Worm (Caenorhabditis elegans) whole organism, late embryonic: ENCODE data around the gene fbxl-2.

Experiments
- F13H6.1 ChIP-seq: sonication (generic microtip); optimal IDR thresholded peaks from 2 replicates; lab custom pipeline; 2016; ENCODE audit warnings: missing genetic modification characterization, missing compliant biosample characterization
- K09A11.1 ChIP-seq: sonication (generic microtip); optimal IDR thresholded peaks from 2 replicates; lab custom pipeline; 2017; ENCODE audit warnings: antibody characterized with exemption, mild to moderate bottlenecking, missing genetic modification characterization, missing compliant biosample characterization; ENCODE audit not compliant: insufficient read depth
- T23F11.4 ChIP-seq: fragments of 200-800 bp; sonication (Bioruptor generic); optimal IDR thresholded peaks from 2 replicates; lab custom pipeline; 2018; ENCODE audit warnings: mild to moderate bottlenecking, missing genetic modification characterization, missing compliant biosample characterization
- ama-1 ChIP-seq: fragments of 150-350 bp; optimal IDR thresholded peaks from 2 replicates; lab custom pipeline; 2014
- ceh-14 ChIP-seq: sonication (generic microtip); optimal IDR thresholded peaks from 2 replicates; lab custom pipeline; 2016; ENCODE audit warnings: missing genotype, missing genetic modification characterization, missing compliant biosample characterization
- ceh-22 ChIP-seq: sonication (generic microtip); optimal IDR thresholded peaks from 2 replicates; lab custom pipeline; 2017; ENCODE audit warnings: missing biosample characterization, missing genetic modification characterization
- ceh-24 ChIP-seq: sonication (generic microtip); optimal IDR thresholded peaks from 2 replicates; lab custom pipeline; 2016; ENCODE audit warnings: mild to moderate bottlenecking, missing genetic modification characterization, missing compliant biosample characterization
- ceh-30 ChIP-seq: fragments of 150-350 bp; optimal IDR thresholded peaks from 2 replicates; lab custom pipeline; 2014; ENCODE audit warnings: missing biosample characterization, missing genetic modification characterization
- ceh-31 ChIP-seq: sonication (generic microtip); optimal IDR thresholded peaks from 2 replicates; lab custom pipeline; 2016; ENCODE audit warnings: missing genetic modification characterization, missing compliant biosample characterization
- ceh-34 ChIP-seq: sonication (generic microtip); optimal IDR thresholded peaks from 2 replicates; lab custom pipeline; 2016; ENCODE audit warnings: mild to moderate bottlenecking, missing genetic modification characterization, missing compliant biosample characterization
- ceh-48 ChIP-seq: sonication (generic microtip); optimal IDR thresholded peaks from 2 replicates; lab custom pipeline; 2016; ENCODE audit warnings: missing genetic modification characterization, inconsistent platforms, missing compliant biosample characterization
- ceh-6 ChIP-seq: fragments of 200-800 bp; sonication (Bioruptor generic); optimal IDR thresholded peaks from 2 replicates; lab custom pipeline; 2018; ENCODE audit warnings: mild to moderate bottlenecking, missing genetic modification characterization, missing compliant biosample characterization
- ceh-9 ChIP-seq: sonication (generic microtip); optimal IDR thresholded peaks from 2 replicates; lab custom pipeline; 2016; ENCODE audit warnings: mild to moderate bottlenecking, missing genetic modification characterization, inconsistent platforms, missing compliant biosample characterization
- che-1 ChIP-seq: sonication (generic microtip); optimal IDR thresholded peaks from 2 replicates; lab custom pipeline; 2016; ENCODE audit warnings: mild to moderate bottlenecking, missing genetic modification characterization, missing compliant biosample characterization
- dve-1 ChIP-seq: sonication (generic microtip); optimal IDR thresholded peaks from 2 replicates; lab custom pipeline; 2017; ENCODE audit warnings: antibody characterized with exemption, mild to moderate bottlenecking, missing genetic modification characterization, missing compliant biosample characterization
- elt-2 ChIP-seq: sonication (generic microtip); optimal IDR thresholded peaks from 2 replicates; lab custom pipeline; 2016; ENCODE audit warnings: missing genetic modification reagents, missing genetic modification characterization, missing compliant biosample characterization
- ets-4 ChIP-seq: sonication (generic microtip); optimal IDR thresholded peaks from 2 replicates; lab custom pipeline; 2016; ENCODE audit warnings: missing genetic modification characterization, missing compliant biosample characterization
- fkh-10 ChIP-seq: fragments of 150-350 bp; optimal IDR thresholded peaks from 2 replicates; lab custom pipeline; 2014; ENCODE audit warnings: missing biosample characterization, missing genetic modification reagents, missing genetic modification characterization
- hlh-13 ChIP-seq: fragments of 200-800 bp; sonication (Bioruptor generic); optimal IDR thresholded peaks from 2 replicates; lab custom pipeline; 2018; ENCODE audit warnings: mild to moderate bottlenecking, missing genetic modification characterization, missing compliant biosample characterization
- hlh-15 ChIP-seq: sonication (generic microtip); optimal IDR thresholded peaks from 2 replicates; lab custom pipeline; 2016; ENCODE audit warnings: missing genetic modification characterization, missing compliant biosample characterization
- hlh-30 ChIP-seq: sonication (generic microtip); optimal IDR thresholded peaks from 2 replicates; lab custom pipeline; 2017; ENCODE audit warnings: antibody characterized with exemption, missing genetic modification characterization, missing compliant biosample characterization; ENCODE audit not compliant: insufficient read depth
- hlh-8 ChIP-seq: sonication (generic microtip); optimal IDR thresholded peaks from 2 replicates; lab custom pipeline; 2016; ENCODE audit warnings: missing genotype, missing genetic modification characterization, missing compliant biosample characterization
- lim-6 ChIP-seq: sonication (generic microtip); optimal IDR thresholded peaks from 2 replicates; lab custom pipeline; 2016; ENCODE audit warnings: missing genetic modification characterization, missing compliant biosample characterization
- lin-11 ChIP-seq: fragments of 200-800 bp; sonication (Bioruptor generic); optimal IDR thresholded peaks from 2 replicates; lab custom pipeline; 2018; ENCODE audit warnings: mild to moderate bottlenecking, missing genetic modification characterization, missing compliant biosample characterization
- madf-2 ChIP-seq: sonication (generic microtip); optimal IDR thresholded peaks from 2 replicates; lab custom pipeline; 2017; ENCODE audit warnings: missing genetic modification characterization, missing compliant biosample characterization
- mec-3 ChIP-seq: sonication (generic microtip); optimal IDR thresholded peaks from 2 replicates; lab custom pipeline; 2016; ENCODE audit warnings: borderline replicate concordance, missing genetic modification characterization, missing compliant biosample characterization
- nfya-1 ChIP-seq: sonication (generic microtip); optimal IDR thresholded peaks from 2 replicates; lab custom pipeline; 2017; ENCODE audit warnings: missing genetic modification characterization, mild to moderate bottlenecking, missing compliant biosample characterization, antibody characterized with exemption, moderate library complexity
- pag-3 ChIP-seq: sonication (generic microtip); optimal IDR thresholded peaks from 2 replicates; lab custom pipeline; 2016; ENCODE audit warnings: missing compliant biosample characterization, missing genetic modification characterization, borderline replicate concordance
- pat-9 ChIP-seq: fragments of 200-800 bp; sonication (Bioruptor generic); optimal IDR thresholded peaks from 2 replicates; lab custom pipeline; 2018; ENCODE audit warnings: mild to moderate bottlenecking, missing genetic modification characterization, moderate library complexity, missing compliant biosample characterization
- pax-1 ChIP-seq: fragments of 150-350 bp; optimal IDR thresholded peaks from 2 replicates; lab custom pipeline; 2014; ENCODE audit warnings: missing biosample characterization, missing genetic modification characterization
- pha-4 ChIP-seq: fragments of 150-350 bp; optimal IDR thresholded peaks from 2 replicates; lab custom pipeline; 2018; ENCODE audit warnings: missing biosample characterization, missing genetic modification reagents, missing genetic modification characterization
- pqm-1 ChIP-seq: sonication (generic microtip); optimal IDR thresholded peaks from 2 replicates; lab custom pipeline; 2016; ENCODE audit warnings: missing genetic modification characterization, missing compliant biosample characterization
- sox-2 ChIP-seq: fragments of 200-800 bp; sonication (Bioruptor generic); IDR thresholded peaks from 2 replicates; pipeline ENCODE4 v1.3.6; 2022; ENCODE audit warnings: missing genetic modification reagents, missing genetic modification characterization, missing compliant biosample characterization
- syd-9 ChIP-seq: sonication (generic microtip); optimal IDR thresholded peaks from 2 replicates; lab custom pipeline; 2016; ENCODE audit warnings: mild to moderate bottlenecking, missing genetic modification characterization, moderate library complexity, missing compliant biosample characterization
- tbx-2 ChIP-seq: sonication (generic microtip); optimal IDR thresholded peaks from 2 replicates; lab custom pipeline; 2016; ENCODE audit warnings: missing genetic modification characterization, missing compliant biosample characterization
- unc-3 ChIP-seq, 2 experiments: fragments of 200-800 bp in 1 of 2; sonication (Bioruptor generic) in 1 of 2; sonication (generic microtip) in 1 of 2; conservative IDR thresholded peaks in 1 of 2; optimal IDR thresholded peaks in 1 of 2; 2 replicates each; pipeline versions ENCODE4 v1.3.6 to Lab custom; 2016 to 2022; ENCODE audit warnings: missing compliant biosample characterization in 2 of 2, missing genetic modification characterization in 2 of 2, missing genetic modification reagents in 1 of 2
- unc-42 ChIP-seq: sonication (generic microtip); optimal IDR thresholded peaks from 2 replicates; lab custom pipeline; 2016; ENCODE audit warnings: missing genotype, missing genetic modification characterization, missing compliant biosample characterization
- unc-55 ChIP-seq: sonication (generic microtip); optimal IDR thresholded peaks from 2 replicates; lab custom pipeline; 2017; ENCODE audit warnings: missing biosample characterization, missing genetic modification reagents, missing genetic modification characterization
- unc-86 ChIP-seq: sonication (generic microtip); optimal IDR thresholded peaks from 2 replicates; lab custom pipeline; 2016; ENCODE audit warnings: missing genetic modification characterization, missing compliant biosample characterization
- zip-5 ChIP-seq: sonication (generic microtip); optimal IDR thresholded peaks from 2 replicates; lab custom pipeline; 2016; ENCODE audit warnings: missing genetic modification characterization, missing compliant biosample characterization

Gene fbxl-2

ce11 chrIII:4756983-4757382 is at the start of gene fbxl-2 (continued):
- TF ChIP-seq dve-1 (tag; lab: Kevin White, UChicago) = peak; percentile 89
- TF ChIP-seq ceh-9 (tag; lab: Kevin White, UChicago) = no peak
- peak; percentile 70 for TF ChIP-seq unc-3 (GFP tag; conservative IDR thresholded peaks at IDR 0.05; lab: Robert Waterston, UW)
- peak; percentile 49 for TF ChIP-seq unc-3 (tag; optimal IDR thresholded peaks at IDR 0.05; lab: Kevin White, UChicago)
- TF ChIP-seq F13H6.1 (tag; lab: Kevin White, UChicago) = peak; percentile 53
- TF ChIP-seq pqm-1 (tag; lab: Kevin White, UChicago) = peak; percentile 9
- peak; percentile 63 for TF ChIP-seq syd-9 (tag; lab: Kevin White, UChicago)
- no peak for TF ChIP-seq hlh-15 (tag; lab: Kevin White, UChicago)
- no peak for TF ChIP-seq T23F11.4 (GFP tag; lab: Kevin White, UChicago)
- TF ChIP-seq ceh-30 (tag; lab: Kevin White, UChicago) = peak; percentile 85

- no peak for TF ChIP-seq lim-6 (tag; lab: Kevin White, UChicago)
- TF ChIP-seq madf-2 (tag; lab: Kevin White, UChicago) = no peak
- TF ChIP-seq, all 69 proteins: peak for 0
These were observed 48.2 kb upstream of the fbxl-2 start, which contains the start of gene T04A8.18 for ce11 chrIII:4708909-4709308. TSS of gene T04A8.18 (plus strand) at chrIII:4709209.

DNA sequence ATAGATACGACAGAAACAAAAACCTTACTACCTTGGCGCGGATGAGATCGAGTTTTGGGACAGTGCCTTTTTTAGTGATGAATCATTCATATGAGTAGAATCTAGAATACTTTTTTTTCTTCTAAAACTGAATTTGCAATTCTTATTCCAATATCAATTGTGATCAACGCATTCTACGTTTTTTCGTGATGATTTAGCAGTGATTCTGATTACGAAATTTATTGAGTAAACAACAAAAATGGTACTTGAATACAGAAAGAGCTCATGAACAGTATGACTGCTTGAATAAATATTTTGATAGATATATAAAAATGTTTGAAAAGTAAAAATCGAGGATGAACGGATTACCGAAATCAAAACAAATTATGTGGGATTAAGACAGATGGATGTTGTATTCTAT is 42.0 kb upstream of the fbxl-2 start, which contains the start of gene him-18:
TSS of gene him-18 (minus strand) at position 101 of the 400 bp plus-strand sequence.
- no peak for TF ChIP-seq pqm-1 (tag; lab: Kevin White, UChicago)

DNA sequence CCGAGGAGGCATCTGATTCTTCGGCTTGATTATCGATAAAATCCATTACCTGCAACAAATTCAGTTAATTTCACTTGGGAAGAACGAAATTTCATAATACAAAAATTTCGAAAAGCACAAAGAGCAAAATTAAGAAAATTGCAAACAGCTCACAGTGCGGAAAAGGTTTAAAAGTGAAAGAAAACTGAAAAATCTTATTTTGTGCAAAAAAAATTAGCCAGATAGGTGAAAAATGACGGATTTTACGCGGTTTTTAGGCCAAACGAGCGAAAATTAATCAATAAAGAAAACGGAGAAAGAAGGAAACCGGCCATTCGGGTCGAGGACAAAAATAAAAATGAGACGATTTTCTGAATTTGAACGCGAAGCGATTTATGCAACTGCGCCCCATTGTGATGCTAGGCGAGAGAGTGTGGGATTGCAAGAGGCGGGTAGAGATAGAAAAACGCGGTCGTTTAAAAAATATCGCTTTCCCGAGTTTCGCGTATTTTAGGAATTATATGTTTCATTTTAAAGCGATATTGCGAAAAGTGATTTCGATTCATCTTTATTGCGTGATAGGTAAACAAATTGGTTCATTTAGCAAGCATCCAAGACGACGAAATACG is 36.3 kb upstream of the fbxl-2 start, which contains the start of gene emb-5:
TSS of gene emb-5 (minus strand) at position 51 of the 608 bp plus-strand sequence.
- TF ChIP-seq pha-4 (tag; lab: Kevin White, UChicago) (no peak), pax-1 (tag; lab: Kevin White, UChicago) (peak; percentile 43), lin-11 (tag; lab: Kevin White, UChicago) (no peak), ceh-22 (tag; lab: Kevin White, UChicago) (no peak), sox-2 (GFP tag; lab: Robert Waterston, UW) (peak; percentile 29; the same call in 1 of the 2 replicates), unc-55 (GFP tag; lab: Kevin White, UChicago) (peak; percentile 21), fkh-10 (GFP tag; lab: Kevin White, UChicago) (no peak), ceh-31 (tag; lab: Kevin White, UChicago) (peak; percentile 42), dve-1 (tag; lab: Kevin White, UChicago) (peak; percentile 22), unc-42 (tag; lab: Kevin White, UChicago) (peak; percentile 36), ceh-14 (tag; lab: Kevin White, UChicago) (no peak), ceh-34 (tag; lab: Kevin White, UChicago) (peak; percentile 17), ets-4 (tag; lab: Kevin White, UChicago) (no peak), tbx-2 (peak; percentile 1), pag-3 (tag; lab: Kevin White, UChicago) (no peak)

DNA sequence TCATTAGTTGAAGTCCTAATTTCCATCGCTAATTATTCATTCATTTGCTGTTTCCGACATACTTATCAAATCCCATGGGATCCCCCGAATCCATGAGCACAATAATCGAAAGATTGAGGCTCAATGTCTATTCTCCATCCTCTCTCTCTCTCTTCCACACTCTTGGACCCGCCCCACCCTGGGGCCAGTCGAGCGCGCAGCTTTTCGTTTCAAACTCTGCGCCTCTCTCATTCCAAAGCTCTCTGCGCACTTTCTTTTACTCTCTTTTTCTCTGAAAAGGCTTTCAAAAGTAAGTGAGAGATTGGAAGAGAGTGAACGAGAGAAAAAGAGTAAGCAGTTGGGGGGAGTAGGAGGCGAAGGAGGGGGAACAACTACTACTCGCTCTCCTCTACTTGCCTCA is 35.3 kb upstream of the fbxl-2 start, which contains the start of gene acy-1:
TSS of gene acy-1 (plus strand) at position 346 of the 400 bp plus-strand sequence.
- no peak for TF ChIP-seq ceh-48 (tag; lab: Kevin White, UChicago)
- no peak for TF ChIP-seq pha-4 (tag; lab: Kevin White, UChicago)
- peak; percentile 90 for TF ChIP-seq nfya-1 (tag; lab: Kevin White, UChicago)
- TF ChIP-seq unc-86 (tag; lab: Kevin White, UChicago) = no peak
- no peak for TF ChIP-seq ceh-24
- TF ChIP-seq che-1 (tag; lab: Kevin White, UChicago) = no peak
- TF ChIP-seq ceh-14 (tag; lab: Kevin White, UChicago) = peak; percentile 77
- TF ChIP-seq pax-1 (tag; lab: Kevin White, UChicago) = no peak
- TF ChIP-seq pat-9 (tag; lab: Kevin White, UChicago) = no peak
- no peak for TF ChIP-seq pag-3 (tag; lab: Kevin White, UChicago)
- no peak for TF ChIP-seq hlh-13 (GFP tag; lab: Kevin White, UChicago)
- TF ChIP-seq ceh-6 = no peak
- TF ChIP-seq unc-3 (GFP tag; conservative IDR thresholded peaks at IDR 0.05; lab: Robert Waterston, UW) = peak; percentile 57; the same call in 1 of the 2 replicates
- TF ChIP-seq unc-3 (tag; optimal IDR thresholded peaks at IDR 0.05; lab: Kevin White, UChicago) = peak; percentile 91
- no peak for TF ChIP-seq F13H6.1 (tag; lab: Kevin White, UChicago)
- TF ChIP-seq zip-5 (tag; lab: Kevin White, UChicago) = no peak
- no peak for TF ChIP-seq ceh-22 (tag; lab: Kevin White, UChicago)
- peak; percentile 38 for TF ChIP-seq hlh-30 (tag; lab: Kevin White, UChicago)
- no peak for TF ChIP-seq elt-2 (tag; lab: Kevin White, UChicago)
- peak; percentile 18 for TF ChIP-seq hlh-8
- no peak for TF ChIP-seq pqm-1 (tag; lab: Kevin White, UChicago)
- no peak for TF ChIP-seq ama-1 (lab: Kevin White, UChicago)
- TF ChIP-seq ceh-34 (tag; lab: Kevin White, UChicago) = peak; percentile 79
- no peak for TF ChIP-seq K09A11.1 (tag; lab: Kevin White, UChicago)
- TF ChIP-seq lin-11 (tag; lab: Kevin White, UChicago) = no peak
- TF ChIP-seq syd-9 (tag; lab: Kevin White, UChicago) = peak; percentile 1
- no peak for TF ChIP-seq mec-3 (tag; lab: Kevin White, UChicago)
